Worm (Caenorhabditis elegans): ENCODE data around the gene Y47D7A.7.

ce11 chrV:4423087-4423486, 3.4 kb upstream of the Y47D7A.7 start:
- no peak for TF ChIP-seq unc-130 (GFP tag; optimal IDR thresholded peaks at IDR 0.05)
- TF ChIP-seq ztf-11 (tag; optimal IDR thresholded peaks at IDR 0.05) = no peak
- no peak for TF ChIP-seq ZK546.5 (tag; optimal IDR thresholded peaks at IDR 0.05)
- no peak for TF ChIP-seq aha-1 (tag)
- no peak for TF ChIP-seq lsy-2 (tag; optimal IDR thresholded peaks at IDR 0.05)
- TF ChIP-seq aly-2 (tag; optimal IDR thresholded peaks at IDR 0.05) = no peak
